Worm (Caenorhabditis elegans) whole organism, L1 larva: ENCODE measurements around the gene cnt-1.
A peak's percentile ranks its signal among the peaks of the same experiment; 100 is the strongest.

Source experiments
- C04F5.9 ChIP-seq: sonication (generic microtip); optimal IDR thresholded peaks from 2 replicates; lab custom pipeline; 2016; ENCODE audit warnings: missing genetic modification characterization, missing compliant biosample characterization
- F16B12.6 ChIP-seq: fragments of 150-350 bp; optimal IDR thresholded peaks from 2 replicates; lab custom pipeline; 2014; ENCODE audit warnings: missing biosample characterization, missing genetic modification characterization
- Y116A8C.19 ChIP-seq: sonication (generic microtip); optimal IDR thresholded peaks from 2 replicates; lab custom pipeline; 2016; ENCODE audit warnings: missing compliant biosample characterization, missing genetic modification characterization, borderline replicate concordance
- aha-1 ChIP-seq: fragments of 150-350 bp; optimal IDR thresholded peaks from 2 replicates; lab custom pipeline; 2014; ENCODE audit warnings: missing biosample characterization, missing genetic modification characterization
- ceh-82 ChIP-seq, 3 experiments: fragments of 150-350 bp in 1 of 3; sonication (generic microtip) in 2 of 3; optimal IDR thresholded peaks; 2 replicates each; lab custom pipeline; 2014 to 2017; ENCODE audit warnings: missing biosample characterization in 3 of 3, missing genetic modification characterization in 3 of 3
- ceh-90 ChIP-seq: sonication (generic microtip); optimal IDR thresholded peaks from 2 replicates; lab custom pipeline; 2016; ENCODE audit warnings: missing genetic modification characterization, missing compliant biosample characterization
- dpl-1 ChIP-seq, 3 experiments: fragments of 150-350 bp in 2 of 3; sonication (generic microtip) in 1 of 3; optimal IDR thresholded peaks; 2 replicates each; lab custom pipeline; 2014 to 2017; ENCODE audit warnings: missing biosample characterization in 3 of 3, missing genetic modification characterization in 3 of 3, missing genetic modification reagents in 3 of 3
- dsc-1 ChIP-seq: sonication (generic microtip); optimal IDR thresholded peaks from 2 replicates; lab custom pipeline; 2016; ENCODE audit warnings: mild to moderate bottlenecking, missing genetic modification characterization, missing compliant biosample characterization
- efl-1 ChIP-seq, 4 experiments: fragments of 150-350 bp; optimal IDR thresholded peaks in 3 of 4; peaks in 1 of 4; 1 replicate in 1 of 4; 2 replicates in 3 of 4; lab custom pipeline; 2014; ENCODE audit warnings: missing biosample characterization in 2 of 4, missing genetic modification characterization in 2 of 4, missing genetic modification reagents in 2 of 4
- elt-2 ChIP-seq: sonication (generic microtip); optimal IDR thresholded peaks from 2 replicates; lab custom pipeline; 2016; ENCODE audit warnings: missing genetic modification characterization, mild to moderate bottlenecking, inconsistent platforms, missing compliant biosample characterization, missing genetic modification reagents
- elt-3 ChIP-seq, 6 experiments: fragments of 150-350 bp in 1 of 6; sonication (generic microtip); optimal IDR thresholded peaks; 2 replicates each; lab custom pipeline; 2017 to 2018; ENCODE audit warnings: missing biosample characterization in 6 of 6, missing genetic modification characterization in 6 of 6, inconsistent platforms in 1 of 6
- ets-5 ChIP-seq: fragments of 200-800 bp; sonication (Bioruptor generic); IDR thresholded peaks from 2 replicates; pipeline ENCODE4 v1.3.6; 2022; ENCODE audit warnings: missing genetic modification characterization, missing compliant biosample characterization
- fkh-4 ChIP-seq: sonication (generic microtip); optimal IDR thresholded peaks from 2 replicates; lab custom pipeline; 2016; ENCODE audit warnings: missing compliant biosample characterization, missing genetic modification characterization, borderline replicate concordance
- fkh-8 ChIP-seq: sonication (generic microtip); optimal IDR thresholded peaks from 2 replicates; lab custom pipeline; 2016; ENCODE audit warnings: mild to moderate bottlenecking, missing genetic modification characterization, missing compliant biosample characterization
- grh-1 ChIP-seq: fragments of 200-800 bp; sonication (Bioruptor generic); IDR thresholded peaks from 2 replicates; pipeline ENCODE4 v1.3.6; 2022; ENCODE audit warnings: missing genetic modification reagents, missing genetic modification characterization, missing compliant biosample characterization
- lin-14 ChIP-seq: fragments of 200-800 bp; sonication (Bioruptor generic); optimal IDR thresholded peaks from 2 replicates; lab custom pipeline; 2018; ENCODE audit warnings: mild to moderate bottlenecking, missing genetic modification characterization, moderate library complexity, missing compliant biosample characterization
- lin-35 ChIP-seq, 2 experiments: fragments of 150-350 bp; optimal IDR thresholded peaks; 2 replicates each; lab custom pipeline; 2014; ENCODE audit warnings: missing biosample characterization in 2 of 2, missing genetic modification characterization in 2 of 2, missing genetic modification reagents in 2 of 2
- lin-39 ChIP-seq: fragments of 150-350 bp; optimal IDR thresholded peaks from 2 replicates; lab custom pipeline; 2014; ENCODE audit warnings: missing biosample characterization, missing genetic modification reagents, missing genetic modification characterization
- lsy-2 ChIP-seq, 2 experiments: fragments of 150-350 bp; optimal IDR thresholded peaks; 2 replicates each; lab custom pipeline; 2014; ENCODE audit warnings: missing biosample characterization in 2 of 2, missing genetic modification characterization in 2 of 2
- mef-2 ChIP-seq: fragments of 150-350 bp; optimal IDR thresholded peaks from 2 replicates; lab custom pipeline; 2014; ENCODE audit warnings: missing biosample characterization, missing genetic modification characterization
- mep-1 ChIP-seq: fragments of 150-350 bp; optimal IDR thresholded peaks from 2 replicates; lab custom pipeline; 2014; ENCODE audit warnings: missing biosample characterization, missing genetic modification characterization
- nhr-11 ChIP-seq: fragments of 150-350 bp; optimal IDR thresholded peaks from 2 replicates; lab custom pipeline; 2014; ENCODE audit warnings: missing biosample characterization, missing genetic modification characterization
- nhr-28 ChIP-seq: fragments of 150-350 bp; optimal IDR thresholded peaks from 2 replicates; lab custom pipeline; 2014; ENCODE audit warnings: missing biosample characterization, missing genetic modification characterization
- nhr-76 ChIP-seq: sonication (generic microtip); optimal IDR thresholded peaks from 2 replicates; lab custom pipeline; 2017; ENCODE audit warnings: missing biosample characterization, missing genetic modification characterization
- nhr-90 ChIP-seq: sonication (generic microtip); optimal IDR thresholded peaks from 2 replicates; lab custom pipeline; 2016; ENCODE audit warnings: mild to moderate bottlenecking, missing genetic modification characterization, missing compliant biosample characterization; ENCODE audit not compliant: poor library complexity
- pag-3 ChIP-seq: sonication (generic microtip); optimal IDR thresholded peaks from 2 replicates; lab custom pipeline; 2017; ENCODE audit warnings: missing genetic modification characterization, mild to moderate bottlenecking, missing compliant biosample characterization, antibody characterized with exemption, borderline replicate concordance; ENCODE audit not compliant: insufficient read depth
- rnt-1 ChIP-seq: sonication (generic microtip); optimal IDR thresholded peaks from 2 replicates; lab custom pipeline; 2016; ENCODE audit warnings: mild to moderate bottlenecking, missing genetic modification characterization, moderate library complexity, missing compliant biosample characterization
- skn-1 ChIP-seq: fragments of 150-350 bp; optimal IDR thresholded peaks from 2 replicates; lab custom pipeline; 2014; ENCODE audit warnings: missing biosample characterization, missing genetic modification characterization
- snu-23 ChIP-seq: sonication (generic microtip); optimal IDR thresholded peaks from 2 replicates; lab custom pipeline; 2016; ENCODE audit warnings: missing genetic modification characterization, missing compliant biosample characterization
- tbx-2 ChIP-seq: sonication (generic microtip); optimal IDR thresholded peaks from 2 replicates; lab custom pipeline; 2016; ENCODE audit warnings: missing genetic modification characterization, missing compliant biosample characterization
- unc-86 ChIP-seq: sonication (generic microtip); optimal IDR thresholded peaks from 2 replicates; lab custom pipeline; 2016; ENCODE audit warnings: missing genetic modification characterization, missing compliant biosample characterization
- vab-15 ChIP-seq: sonication (generic microtip); optimal IDR thresholded peaks from 2 replicates; lab custom pipeline; 2017; ENCODE audit warnings: missing genotype, mild to moderate bottlenecking, missing genetic modification characterization, missing compliant biosample characterization
- zag-1 ChIP-seq: fragments of 150-350 bp; optimal IDR thresholded peaks from 2 replicates; lab custom pipeline; 2014; ENCODE audit warnings: missing biosample characterization, missing genetic modification characterization

Gene cnt-1

DNA sequence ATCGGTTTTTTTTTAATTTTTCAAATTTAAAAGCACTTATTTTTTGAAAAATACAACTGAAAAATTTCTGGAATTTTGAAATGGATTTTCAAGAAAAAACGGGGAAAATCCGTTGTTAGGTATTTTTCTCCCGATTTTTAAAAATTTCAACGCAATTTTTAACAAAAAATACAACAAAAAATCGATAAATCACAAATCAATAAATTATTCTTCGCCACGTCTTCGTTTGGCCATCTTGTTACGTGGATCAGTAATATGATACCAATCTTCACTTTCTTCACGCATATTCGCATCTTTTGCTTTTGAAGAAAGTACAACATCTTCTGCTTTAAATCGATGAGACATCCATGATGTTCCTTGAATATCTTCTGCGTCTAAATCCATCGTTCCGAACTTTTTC, 60.0 kb downstream of the cnt-1 start:
- TF ChIP-seq nhr-90 (tag; lab: Kevin White, UChicago), result no peak
- TF ChIP-seq nhr-11 (tag; lab: Kevin White, UChicago), result no peak
- TF ChIP-seq elt-3 (tag; optimal IDR thresholded peaks at IDR 0.05; lab: Kevin White, UChicago), result no peak
- TF ChIP-seq grh-1, result no peak
- TF ChIP-seq zag-1 (tag; lab: Kevin White, UChicago), result no peak
- TF ChIP-seq vab-15 (tag; lab: Kevin White, UChicago), result no peak
- TF ChIP-seq aha-1 (tag; lab: Kevin White, UChicago), result no peak
- TF ChIP-seq ceh-90 (tag; lab: Kevin White, UChicago), result no peak
- TF ChIP-seq lin-14, result no peak
- TF ChIP-seq rnt-1 (tag; lab: Kevin White, UChicago), result no peak
- no peak for TF ChIP-seq ceh-82 (tag; optimal IDR thresholded peaks at IDR 0.05; lab: Kevin White, UChicago)
- TF ChIP-seq lin-39 (tag; lab: Kevin White, UChicago), result no peak
- TF ChIP-seq tbx-2 (tag; lab: Kevin White, UChicago), result no peak
- TF ChIP-seq mef-2 (tag; lab: Kevin White, UChicago), result no peak
- TF ChIP-seq fkh-8 (tag; lab: Kevin White, UChicago), result no peak
- no peak for TF ChIP-seq C04F5.9 (tag; lab: Kevin White, UChicago)

DNA sequence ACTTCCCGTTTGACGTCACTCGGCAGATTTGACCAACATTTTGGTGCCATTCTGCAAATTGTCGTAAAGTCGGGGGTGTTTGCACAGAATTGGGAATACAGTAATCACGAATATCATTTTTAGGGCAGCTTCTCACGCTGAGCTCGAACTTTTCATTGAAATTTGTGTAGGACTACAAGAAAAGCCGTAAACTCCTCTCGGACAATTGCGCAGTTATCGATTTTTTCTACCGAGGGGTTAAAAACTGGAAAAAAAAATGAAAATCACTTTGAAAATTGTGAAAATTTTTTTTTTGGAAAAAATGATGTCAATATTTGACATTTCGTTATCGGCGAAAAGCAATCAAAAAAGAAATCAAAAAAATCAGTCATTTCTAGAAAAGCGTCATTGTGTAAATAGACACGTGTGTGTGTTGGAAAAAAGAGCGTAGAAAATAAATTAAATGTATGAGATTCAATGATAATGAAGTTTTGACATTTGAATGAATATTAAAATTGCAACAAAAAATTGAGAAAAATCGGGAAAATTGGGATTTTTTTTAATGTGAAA, 60.9 kb downstream of the cnt-1 start, which contains the start of gene Y17G7B.8:
Y17G7B.8 (minus strand) TSS at position 51 of the 549 bp plus-strand sequence.
- TF ChIP-seq Y116A8C.19 (no peak), vab-15 (tag; lab: Kevin White, UChicago) (no peak), elt-2 (tag; lab: Kevin White, UChicago) (peak; percentile 47), efl-1 (optimal IDR thresholded peaks at IDR 0.05; lab: Kevin White, UChicago) (no peak), efl-1 (GFP tag; optimal IDR thresholded peaks at IDR 0.05 in 1 of 2; lab: Kevin White, UChicago) (peak in 1 of 2 experiments; percentile 34), nhr-76 (tag; lab: Kevin White, UChicago) (no peak), skn-1 (tag; lab: Kevin White, UChicago) (no peak), tbx-2 (tag; lab: Kevin White, UChicago) (no peak), nhr-28 (tag; lab: Kevin White, UChicago) (no peak), unc-86 (tag; lab: Kevin White, UChicago) (no peak), ets-5 (no peak), dsc-1 (tag; lab: Kevin White, UChicago) (no peak)

DNA sequence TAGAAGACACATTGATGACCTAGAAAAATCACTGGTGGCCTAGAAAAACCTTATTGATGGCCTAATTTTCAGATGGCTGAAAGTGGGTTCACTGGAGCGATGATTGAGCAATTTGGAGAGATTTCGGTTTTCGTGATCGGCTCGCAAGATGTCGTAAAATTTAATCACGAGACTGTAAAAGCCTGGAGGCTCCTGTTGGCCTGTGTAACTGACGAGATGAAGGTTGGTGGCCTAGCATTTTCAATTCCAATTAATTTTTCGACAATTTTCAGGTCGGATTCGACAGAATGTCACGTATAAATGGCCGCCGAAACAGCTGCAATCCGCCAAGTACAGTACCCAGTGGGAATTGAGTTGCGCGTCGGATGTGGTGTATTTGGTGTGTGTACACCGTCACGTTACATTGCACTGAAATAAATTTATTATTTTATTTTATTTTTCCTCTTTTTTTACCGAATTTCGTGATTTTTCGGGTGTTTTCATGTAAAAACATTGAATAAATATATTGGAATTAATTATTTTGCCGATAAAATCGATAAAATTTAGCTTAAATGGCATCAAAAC, 65.3 kb downstream of the cnt-1 start, which contains the start of gene Y17G7B.12:
Y17G7B.12 (plus strand) TSS at position 547 of the 564 bp plus-strand sequence.
- TF ChIP-seq mep-1 (tag; lab: Kevin White, UChicago) (peak; percentile 22), fkh-4 (tag; lab: Kevin White, UChicago) (no peak), efl-1 (optimal IDR thresholded peaks at IDR 0.05; lab: Kevin White, UChicago) (peak; percentile 4 to 21), efl-1 (GFP tag; optimal IDR thresholded peaks at IDR 0.05 in 1 of 2; lab: Kevin White, UChicago) (peak; percentile 18 to 92), snu-23 (GFP tag; lab: Kevin White, UChicago) (peak; percentile 5), lin-35 (GFP tag; optimal IDR thresholded peaks at IDR 0.05; lab: Kevin White, UChicago) (peak in 1 of 2 experiments; percentile 23), dpl-1 (GFP tag; optimal IDR thresholded peaks at IDR 0.05; lab: Kevin White, UChicago) (peak in 1 of 3 experiments; percentile 37), F16B12.6 (tag; lab: Kevin White, UChicago) (peak; percentile 79), nhr-90 (tag; lab: Kevin White, UChicago) (no peak), pag-3 (tag; lab: Kevin White, UChicago) (no peak), skn-1 (tag; lab: Kevin White, UChicago) (peak; percentile 48), lsy-2 (tag; optimal IDR thresholded peaks at IDR 0.05; lab: Kevin White, UChicago) (peak; percentile 56 to 90)
